Fruit fly (Drosophila melanogaster) whole organism, pupa: ENCODE results near the gene Glt.

Experiments used
- CG10348 ChIP-seq: fragments of 200-800 bp; sonication (Bioruptor generic); IDR thresholded peaks from 2 replicates; pipeline ENCODE4 v1.3.6; 2022; ENCODE audit warnings: missing biosample characterization, missing genetic modification characterization
- CG12605 ChIP-seq: fragments of 200-800 bp; sonication (Bioruptor generic); IDR thresholded peaks from 2 replicates; pipeline ENCODE4 v1.3.6; 2022; ENCODE audit warnings: missing biosample characterization, missing genetic modification characterization
- CG13204 ChIP-seq: fragments of 200-800 bp; sonication (Bioruptor generic); optimal IDR thresholded peaks from 2 replicates; lab custom pipeline; 2018; ENCODE audit warnings: missing biosample characterization, mild to moderate bottlenecking, missing genetic modification characterization, moderate library complexity
- CG14655 ChIP-seq: fragments of 200-800 bp; sonication (Bioruptor generic); optimal IDR thresholded peaks from 3 replicates; lab custom pipeline; 2017; ENCODE audit warnings: mild to moderate bottlenecking, missing biosample characterization, missing genetic modification reagents, missing genetic modification characterization
- CG15710 ChIP-seq: fragments of 200-800 bp; sonication (Bioruptor generic); optimal IDR thresholded peaks from 2 replicates; lab custom pipeline; 2018; ENCODE audit warnings: missing biosample characterization, mild to moderate bottlenecking, missing genetic modification characterization, moderate library complexity
- CG17806 ChIP-seq: fragments of 200-800 bp; sonication (Bioruptor generic); optimal IDR thresholded peaks from 2 replicates; lab custom pipeline; 2018; ENCODE audit warnings: missing biosample characterization, mild to moderate bottlenecking, missing genetic modification characterization, moderate library complexity
- CG32121 ChIP-seq: fragments of 200-800 bp; sonication (Bioruptor generic); IDR thresholded peaks from 2 replicates; pipeline ENCODE4 v1.3.6; 2022; ENCODE audit warnings: missing biosample characterization, missing genetic modification characterization
- CG34367 ChIP-seq: fragments of 200-800 bp; sonication (Bioruptor generic); optimal IDR thresholded peaks from 2 replicates; lab custom pipeline; 2018; ENCODE audit warnings: missing biosample characterization, mild to moderate bottlenecking, missing genetic modification characterization
- CG4496 ChIP-seq: fragments of 200-800 bp; sonication (Bioruptor generic); IDR thresholded peaks from 3 replicates; pipeline ENCODE4 v1.3.6; 2022; ENCODE audit warnings: missing biosample characterization, missing genetic modification characterization
- CG8159 ChIP-seq: fragments of 200-800 bp; sonication (Bioruptor generic); optimal IDR thresholded peaks from 3 replicates; lab custom pipeline; 2018; ENCODE audit warnings: missing biosample characterization, mild to moderate bottlenecking, missing genetic modification characterization, moderate library complexity
- D1 ChIP-seq: fragments of 200-800 bp; sonication (Bioruptor generic); optimal IDR thresholded peaks from 2 replicates; lab custom pipeline; 2018; ENCODE audit warnings: missing biosample characterization, mild to moderate bottlenecking, missing genetic modification characterization, moderate library complexity
- EcR ChIP-seq: fragments of 200-800 bp; sonication (Bioruptor generic); optimal IDR thresholded peaks from 3 replicates; lab custom pipeline; 2019; ENCODE audit warnings: missing biosample characterization, missing genetic modification characterization, mild to moderate bottlenecking, moderate library complexity, missing genetic modification reagents
- Ets98B ChIP-seq: fragments of 200-800 bp; sonication (Bioruptor generic); IDR thresholded peaks from 2 replicates; pipeline ENCODE4 v1.3.6; 2022; ENCODE audit warnings: missing biosample characterization, missing genetic modification characterization

DNA sequence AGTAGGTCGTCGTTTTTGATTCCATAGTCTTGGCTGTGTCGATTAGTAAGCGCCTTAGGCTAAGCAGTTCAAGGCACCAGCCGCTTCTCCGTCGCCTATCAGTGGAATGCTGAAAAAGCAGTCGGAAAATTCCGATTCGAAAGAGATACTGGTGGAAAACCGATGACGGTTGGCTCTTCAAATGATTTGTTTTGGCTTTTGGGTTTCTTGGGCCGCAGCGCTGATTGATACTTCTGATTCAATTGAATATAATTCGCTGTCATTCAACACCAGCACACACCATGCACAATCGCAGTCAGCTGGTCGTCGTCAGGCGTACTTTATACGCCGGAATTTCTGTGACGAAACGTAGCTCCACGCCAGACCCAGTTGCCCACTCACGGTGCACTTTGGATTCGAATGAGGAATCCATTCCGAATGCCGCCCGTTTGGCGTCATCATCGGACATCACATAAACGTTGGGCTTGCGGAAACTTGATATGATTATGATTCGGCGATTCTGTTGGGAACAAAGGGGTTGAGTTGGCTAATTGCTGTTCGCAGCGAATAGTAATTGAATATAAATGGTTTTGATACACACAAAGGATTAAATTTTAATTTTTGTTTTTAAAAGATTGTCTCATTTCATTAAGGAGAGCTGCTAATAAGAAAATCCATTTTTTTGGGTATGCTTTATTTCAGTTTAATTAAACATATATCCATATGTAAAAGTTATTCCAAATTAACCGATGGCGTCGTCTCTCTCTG lies 28.5 kb downstream of the Glt start:
- no peak for TF ChIP-seq CG8159 (tag; lab: Kevin White, UChicago)
- TF ChIP-seq EcR, result no peak
- 0 out of 2 replicates have a peak, but pooled peaks have one; percentile 19 for TF ChIP-seq CG12605 (GFP tag; lab: Robert Waterston, UW)
- no peak for TF ChIP-seq CG32121 (GFP tag; lab: Robert Waterston, UW)
- TF ChIP-seq CG10348 (GFP tag; lab: Robert Waterston, UW), result no peak
- TF ChIP-seq CG34367 (tag; lab: Kevin White, UChicago), result no peak
- TF ChIP-seq Ets98B (GFP tag; lab: Robert Waterston, UW), result no peak
- no peak for TF ChIP-seq CG17806 (tag; lab: Kevin White, UChicago)
- no peak for TF ChIP-seq D1 (tag; lab: Kevin White, UChicago)
- TF ChIP-seq CG4496 (GFP tag; lab: Robert Waterston, UW), result no peak
- TF ChIP-seq CG14655 (GFP tag; lab: Kevin White, UChicago), result no peak
- TF ChIP-seq CG13204, result no peak
- TF ChIP-seq CG15710 (tag; lab: Kevin White, UChicago), result no peak
